Worm (Caenorhabditis elegans) whole organism, late embryonic: ENCODE results near the gene T25D1.3.

Experiments
- C08G9.2 ChIP-seq: sonication (generic microtip); optimal IDR thresholded peaks from 2 replicates; lab custom pipeline; 2016; ENCODE audit warnings: mild to moderate bottlenecking, missing genetic modification characterization, moderate library complexity, missing compliant biosample characterization
- C38D4.7 ChIP-seq: fragments of 200-800 bp; sonication (Bioruptor generic); optimal IDR thresholded peaks from 2 replicates; lab custom pipeline; 2018; ENCODE audit warnings: mild to moderate bottlenecking, missing genetic modification characterization, moderate library complexity, missing compliant biosample characterization
- F13H6.1 ChIP-seq: sonication (generic microtip); optimal IDR thresholded peaks from 2 replicates; lab custom pipeline; 2016; ENCODE audit warnings: missing genetic modification characterization, missing compliant biosample characterization
- K02D7.2 ChIP-seq: sonication (generic microtip); optimal IDR thresholded peaks from 2 replicates; lab custom pipeline; 2017; ENCODE audit warnings: mild to moderate bottlenecking, missing genetic modification characterization, missing compliant biosample characterization
- K09A11.1 ChIP-seq: sonication (generic microtip); optimal IDR thresholded peaks from 2 replicates; lab custom pipeline; 2017; ENCODE audit warnings: antibody characterized with exemption, mild to moderate bottlenecking, missing genetic modification characterization, missing compliant biosample characterization; ENCODE audit not compliant: insufficient read depth
- T23F11.4 ChIP-seq: fragments of 200-800 bp; sonication (Bioruptor generic); optimal IDR thresholded peaks from 2 replicates; lab custom pipeline; 2018; ENCODE audit warnings: mild to moderate bottlenecking, missing genetic modification characterization, missing compliant biosample characterization
- Y22D7AL.16 ChIP-seq: sonication (generic microtip); optimal IDR thresholded peaks from 2 replicates; lab custom pipeline; 2016; ENCODE audit warnings: missing genetic modification characterization, missing compliant biosample characterization
- ahr-1 ChIP-seq: sonication (generic microtip); optimal IDR thresholded peaks from 2 replicates; lab custom pipeline; 2016; ENCODE audit warnings: missing genetic modification characterization, missing compliant biosample characterization
- ceh-14 ChIP-seq: sonication (generic microtip); optimal IDR thresholded peaks from 2 replicates; lab custom pipeline; 2016; ENCODE audit warnings: missing genotype, missing genetic modification characterization, missing compliant biosample characterization
- ceh-19 ChIP-seq: fragments of 200-800 bp; sonication (Bioruptor generic); optimal IDR thresholded peaks from 2 replicates; lab custom pipeline; 2018; ENCODE audit warnings: mild to moderate bottlenecking, missing genetic modification characterization, missing compliant biosample characterization
- ceh-2 ChIP-seq: sonication (generic microtip); optimal IDR thresholded peaks from 2 replicates; lab custom pipeline; 2016; ENCODE audit warnings: missing genotype, missing genetic modification characterization, missing compliant biosample characterization
- ceh-22 ChIP-seq: sonication (generic microtip); optimal IDR thresholded peaks from 2 replicates; lab custom pipeline; 2017; ENCODE audit warnings: missing biosample characterization, missing genetic modification characterization
- ceh-24 ChIP-seq: sonication (generic microtip); optimal IDR thresholded peaks from 2 replicates; lab custom pipeline; 2016; ENCODE audit warnings: mild to moderate bottlenecking, missing genetic modification characterization, missing compliant biosample characterization
- ceh-30 ChIP-seq: fragments of 150-350 bp; optimal IDR thresholded peaks from 2 replicates; lab custom pipeline; 2014; ENCODE audit warnings: missing biosample characterization, missing genetic modification characterization
- ceh-31 ChIP-seq: sonication (generic microtip); optimal IDR thresholded peaks from 2 replicates; lab custom pipeline; 2016; ENCODE audit warnings: missing genetic modification characterization, missing compliant biosample characterization
- ceh-34 ChIP-seq: sonication (generic microtip); optimal IDR thresholded peaks from 2 replicates; lab custom pipeline; 2016; ENCODE audit warnings: mild to moderate bottlenecking, missing genetic modification characterization, missing compliant biosample characterization
- ceh-45 ChIP-seq: fragments of 200-800 bp; sonication (Bioruptor generic); IDR thresholded peaks from 2 replicates; pipeline ENCODE4 v1.3.6; 2022; ENCODE audit warnings: missing genetic modification reagents, missing genetic modification characterization, missing compliant biosample characterization
- ceh-48 ChIP-seq: sonication (generic microtip); optimal IDR thresholded peaks from 2 replicates; lab custom pipeline; 2016; ENCODE audit warnings: missing genetic modification characterization, inconsistent platforms, missing compliant biosample characterization
- ceh-9 ChIP-seq: sonication (generic microtip); optimal IDR thresholded peaks from 2 replicates; lab custom pipeline; 2016; ENCODE audit warnings: mild to moderate bottlenecking, missing genetic modification characterization, inconsistent platforms, missing compliant biosample characterization
- che-1 ChIP-seq: sonication (generic microtip); optimal IDR thresholded peaks from 2 replicates; lab custom pipeline; 2016; ENCODE audit warnings: mild to moderate bottlenecking, missing genetic modification characterization, missing compliant biosample characterization
- dmd-4 ChIP-seq: sonication (generic microtip); optimal IDR thresholded peaks from 2 replicates; lab custom pipeline; 2016; ENCODE audit warnings: borderline replicate concordance, missing genetic modification characterization, missing compliant biosample characterization
- dve-1 ChIP-seq: sonication (generic microtip); optimal IDR thresholded peaks from 2 replicates; lab custom pipeline; 2017; ENCODE audit warnings: antibody characterized with exemption, mild to moderate bottlenecking, missing genetic modification characterization, missing compliant biosample characterization
- elt-4 ChIP-seq: sonication (generic microtip); optimal IDR thresholded peaks from 2 replicates; lab custom pipeline; 2016; ENCODE audit warnings: missing genetic modification characterization, missing compliant biosample characterization
- eyg-1 ChIP-seq: sonication (generic microtip); optimal IDR thresholded peaks from 2 replicates; lab custom pipeline; 2016; ENCODE audit warnings: missing genotype, missing genetic modification characterization, missing compliant biosample characterization
- fkh-6 ChIP-seq: sonication (generic microtip); optimal IDR thresholded peaks from 2 replicates; lab custom pipeline; 2016; ENCODE audit warnings: missing genetic modification characterization, missing compliant biosample characterization
- gmeb-2 ChIP-seq: sonication (generic microtip); optimal IDR thresholded peaks from 2 replicates; lab custom pipeline; 2016; ENCODE audit warnings: missing genetic modification characterization, inconsistent platforms, missing compliant biosample characterization
- hlh-13 ChIP-seq: fragments of 200-800 bp; sonication (Bioruptor generic); optimal IDR thresholded peaks from 2 replicates; lab custom pipeline; 2018; ENCODE audit warnings: mild to moderate bottlenecking, missing genetic modification characterization, missing compliant biosample characterization
- hlh-15 ChIP-seq: sonication (generic microtip); optimal IDR thresholded peaks from 2 replicates; lab custom pipeline; 2016; ENCODE audit warnings: missing genetic modification characterization, missing compliant biosample characterization
- hlh-30 ChIP-seq: sonication (generic microtip); optimal IDR thresholded peaks from 2 replicates; lab custom pipeline; 2017; ENCODE audit warnings: antibody characterized with exemption, missing genetic modification characterization, missing compliant biosample characterization; ENCODE audit not compliant: insufficient read depth
- hlh-6 ChIP-seq: sonication (generic microtip); optimal IDR thresholded peaks from 2 replicates; lab custom pipeline; 2016; ENCODE audit warnings: missing genotype, missing genetic modification characterization, missing compliant biosample characterization
- hlh-8 ChIP-seq: sonication (generic microtip); optimal IDR thresholded peaks from 2 replicates; lab custom pipeline; 2016; ENCODE audit warnings: missing genotype, missing genetic modification characterization, missing compliant biosample characterization
- lim-6 ChIP-seq: sonication (generic microtip); optimal IDR thresholded peaks from 2 replicates; lab custom pipeline; 2016; ENCODE audit warnings: missing genetic modification characterization, missing compliant biosample characterization
- madf-2 ChIP-seq: sonication (generic microtip); optimal IDR thresholded peaks from 2 replicates; lab custom pipeline; 2017; ENCODE audit warnings: missing genetic modification characterization, missing compliant biosample characterization
- mec-3 ChIP-seq: sonication (generic microtip); optimal IDR thresholded peaks from 2 replicates; lab custom pipeline; 2016; ENCODE audit warnings: borderline replicate concordance, missing genetic modification characterization, missing compliant biosample characterization
- nfya-1 ChIP-seq: sonication (generic microtip); optimal IDR thresholded peaks from 2 replicates; lab custom pipeline; 2017; ENCODE audit warnings: missing genetic modification characterization, mild to moderate bottlenecking, missing compliant biosample characterization, antibody characterized with exemption, moderate library complexity
- nhr-11 ChIP-seq: fragments of 150-350 bp; optimal IDR thresholded peaks from 2 replicates; lab custom pipeline; 2014; ENCODE audit warnings: missing biosample characterization, missing genetic modification characterization
- odd-2 ChIP-seq: sonication (generic microtip); optimal IDR thresholded peaks from 2 replicates; lab custom pipeline; 2017; ENCODE audit warnings: antibody characterized with exemption, mild to moderate bottlenecking, missing genetic modification characterization, missing compliant biosample characterization
- pag-3 ChIP-seq: sonication (generic microtip); optimal IDR thresholded peaks from 2 replicates; lab custom pipeline; 2016; ENCODE audit warnings: missing compliant biosample characterization, missing genetic modification characterization, borderline replicate concordance
- pat-9 ChIP-seq: fragments of 200-800 bp; sonication (Bioruptor generic); optimal IDR thresholded peaks from 2 replicates; lab custom pipeline; 2018; ENCODE audit warnings: mild to moderate bottlenecking, missing genetic modification characterization, moderate library complexity, missing compliant biosample characterization
- pha-2 ChIP-seq: sonication (generic microtip); optimal IDR thresholded peaks from 2 replicates; lab custom pipeline; 2017; ENCODE audit warnings: mild to moderate bottlenecking, missing genetic modification characterization, missing compliant biosample characterization
- pros-1 ChIP-seq: fragments of 150-350 bp; optimal IDR thresholded peaks from 2 replicates; lab custom pipeline; 2014; ENCODE audit warnings: missing biosample characterization, missing genetic modification reagents, missing genetic modification characterization
- rnt-1 ChIP-seq: sonication (generic microtip); optimal IDR thresholded peaks from 2 replicates; lab custom pipeline; 2016; ENCODE audit warnings: missing genetic modification characterization, missing compliant biosample characterization
- sdc-2 ChIP-seq: sonication (generic microtip); optimal IDR thresholded peaks from 2 replicates; lab custom pipeline; 2016; ENCODE audit warnings: missing genotype, missing genetic modification characterization, missing compliant biosample characterization
- sox-2 ChIP-seq: fragments of 200-800 bp; sonication (Bioruptor generic); IDR thresholded peaks from 2 replicates; pipeline ENCODE4 v1.3.6; 2022; ENCODE audit warnings: missing genetic modification reagents, missing genetic modification characterization, missing compliant biosample characterization
- sox-4 ChIP-seq: sonication (generic microtip); optimal IDR thresholded peaks from 2 replicates; lab custom pipeline; 2017; ENCODE audit warnings: mild to moderate bottlenecking, missing genetic modification characterization, inconsistent platforms, missing compliant biosample characterization
- syd-9 ChIP-seq: sonication (generic microtip); optimal IDR thresholded peaks from 2 replicates; lab custom pipeline; 2016; ENCODE audit warnings: mild to moderate bottlenecking, missing genetic modification characterization, moderate library complexity, missing compliant biosample characterization
- unc-3 ChIP-seq, 2 experiments: fragments of 200-800 bp in 1 of 2; sonication (Bioruptor generic) in 1 of 2; sonication (generic microtip) in 1 of 2; conservative IDR thresholded peaks in 1 of 2; optimal IDR thresholded peaks in 1 of 2; 2 replicates each; pipeline versions ENCODE4 v1.3.6 to Lab custom; 2016 to 2022; ENCODE audit warnings: missing compliant biosample characterization in 2 of 2, missing genetic modification characterization in 2 of 2, missing genetic modification reagents in 1 of 2
- unc-42 ChIP-seq: sonication (generic microtip); optimal IDR thresholded peaks from 2 replicates; lab custom pipeline; 2016; ENCODE audit warnings: missing genotype, missing genetic modification characterization, missing compliant biosample characterization
- zip-5 ChIP-seq: sonication (generic microtip); optimal IDR thresholded peaks from 2 replicates; lab custom pipeline; 2016; ENCODE audit warnings: missing genetic modification characterization, missing compliant biosample characterization
- ztf-16 ChIP-seq: sonication (generic microtip); optimal IDR thresholded peaks from 2 replicates; lab custom pipeline; 2017; ENCODE audit warnings: missing genetic modification characterization, missing compliant biosample characterization

T25D1.3 gene

ce11 chrX:16550551-16550950, 45.1 kb downstream of the T25D1.3 start:
- TF ChIP-seq ceh-24 (no peak), ceh-9 (tag; lab: Kevin White, UChicago) (no peak), C38D4.7 (GFP tag; lab: Kevin White, UChicago) (no peak), ceh-48 (no peak), K02D7.2 (tag; lab: Kevin White, UChicago) (no peak), eyg-1 (tag; lab: Kevin White, UChicago) (no peak), dve-1 (tag; lab: Kevin White, UChicago) (no peak), zip-5 (tag; lab: Kevin White, UChicago) (no peak), pros-1 (tag; lab: Kevin White, UChicago) (no peak), ceh-45 (GFP tag; lab: Robert Waterston, UW) (no peak), unc-42 (tag; lab: Kevin White, UChicago) (no peak)
- TF ChIP-seq, all 69 proteins: peak for 0

DNA sequence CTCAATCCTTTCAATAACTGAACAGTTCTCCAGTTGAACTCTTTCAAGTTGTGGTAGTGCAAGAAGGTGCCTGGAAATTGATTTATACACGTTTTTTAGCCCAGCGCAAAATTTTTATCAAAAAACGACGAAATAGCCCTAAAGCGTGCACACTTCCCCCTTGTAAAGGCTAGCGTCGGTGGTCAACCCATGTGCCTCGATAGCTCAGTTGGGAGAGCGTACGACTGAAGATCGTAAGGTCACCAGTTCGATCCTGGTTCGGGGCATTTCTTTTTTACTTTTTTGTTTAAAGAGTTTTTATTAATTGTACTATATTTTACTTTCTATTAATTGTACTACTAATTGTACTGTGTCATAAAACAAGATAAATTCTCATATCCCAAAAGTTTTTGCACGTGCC, 45.9 kb downstream of the T25D1.3 start:
- TF ChIP-seq hlh-6 (tag; lab: Kevin White, UChicago): no peak
- peak; percentile 20 for TF ChIP-seq hlh-13
- no peak for TF ChIP-seq dmd-4 (tag; lab: Kevin White, UChicago)
- no peak for TF ChIP-seq madf-2 (tag; lab: Kevin White, UChicago)
- TF ChIP-seq C38D4.7 (GFP tag; lab: Kevin White, UChicago): peak; percentile 38
- no peak for TF ChIP-seq hlh-8 (tag; lab: Kevin White, UChicago)
- no peak for TF ChIP-seq dve-1 (tag; lab: Kevin White, UChicago)
- TF ChIP-seq ahr-1 (tag; lab: Kevin White, UChicago): no peak
- no peak for TF ChIP-seq C08G9.2 (tag; lab: Kevin White, UChicago)
- no peak for TF ChIP-seq fkh-6 (tag; lab: Kevin White, UChicago)
- no peak for TF ChIP-seq odd-2 (tag; lab: Kevin White, UChicago)
- TF ChIP-seq pat-9 (tag; lab: Kevin White, UChicago): peak; percentile 11
- TF ChIP-seq gmeb-2: peak; percentile 41
- TF ChIP-seq pha-2 (tag; lab: Kevin White, UChicago): no peak
- no peak for TF ChIP-seq mec-3 (tag; lab: Kevin White, UChicago)
- TF ChIP-seq K09A11.1 (tag; lab: Kevin White, UChicago): no peak
- no peak for TF ChIP-seq ceh-31 (tag; lab: Kevin White, UChicago)
- no peak for TF ChIP-seq ceh-24
- peak; percentile 6 for TF ChIP-seq nfya-1 (tag; lab: Kevin White, UChicago)
- TF ChIP-seq ceh-22 (tag; lab: Kevin White, UChicago): no peak
- no peak for TF ChIP-seq eyg-1 (tag; lab: Kevin White, UChicago)
- TF ChIP-seq ceh-34 (tag; lab: Kevin White, UChicago): no peak
- TF ChIP-seq lim-6: no peak
- TF ChIP-seq unc-3 (GFP tag; conservative IDR thresholded peaks at IDR 0.05; lab: Robert Waterston, UW): 0 out of 2 replicates have a peak, but pooled peaks have one; percentile 29
- no peak for TF ChIP-seq unc-3 (tag; optimal IDR thresholded peaks at IDR 0.05; lab: Kevin White, UChicago)
- no peak for TF ChIP-seq hlh-30 (tag; lab: Kevin White, UChicago)
- TF ChIP-seq ceh-19 (GFP tag; lab: Kevin White, UChicago): no peak
- TF ChIP-seq ceh-14 (tag; lab: Kevin White, UChicago): no peak
- no peak for TF ChIP-seq sdc-2 (tag; lab: Kevin White, UChicago)
- no peak for TF ChIP-seq che-1
- TF ChIP-seq K02D7.2 (tag; lab: Kevin White, UChicago): no peak
- TF ChIP-seq syd-9 (tag; lab: Kevin White, UChicago): no peak
- no peak for TF ChIP-seq ceh-30 (tag; lab: Kevin White, UChicago)
- TF ChIP-seq hlh-15 (tag; lab: Kevin White, UChicago): no peak
- TF ChIP-seq Y22D7AL.16 (tag; lab: Kevin White, UChicago): no peak
- TF ChIP-seq nhr-11: no peak
- no peak for TF ChIP-seq F13H6.1 (tag; lab: Kevin White, UChicago)
- TF ChIP-seq T23F11.4: no peak
- no peak for TF ChIP-seq sox-4 (tag; lab: Kevin White, UChicago)
- TF ChIP-seq ceh-2 (tag; lab: Kevin White, UChicago): no peak
- no peak for TF ChIP-seq elt-4 (tag; lab: Kevin White, UChicago)
- TF ChIP-seq pag-3: no peak
- TF ChIP-seq rnt-1 (tag; lab: Kevin White, UChicago): no peak
- TF ChIP-seq ztf-16 (tag; lab: Kevin White, UChicago): no peak
- TF ChIP-seq sox-2 (GFP tag; lab: Robert Waterston, UW): no peak
